Fruit fly (Drosophila melanogaster) whole organism, prepupa: Measurements from ENCODE around the gene Zmynd8.

Experiments
- Blimp-1 ChIP-seq: fragments of 200-800 bp; sonication (Bioruptor generic); optimal IDR thresholded peaks from 3 replicates; lab custom pipeline; 2017; ENCODE audit warnings: missing biosample characterization, missing genetic modification characterization, mild to moderate bottlenecking, moderate library complexity, missing genetic modification reagents
- CG10669 ChIP-seq: fragments of 200-800 bp; sonication (Bioruptor generic); optimal IDR thresholded peaks from 3 replicates; lab custom pipeline; 2018; ENCODE audit warnings: missing biosample characterization, mild to moderate bottlenecking, missing genetic modification characterization, moderate library complexity
- CG11294 ChIP-seq: fragments of 200-800 bp; sonication (Bioruptor generic); IDR thresholded peaks from 2 replicates; pipeline ENCODE4 v1.3.6; 2022; ENCODE audit warnings: missing biosample characterization, missing genetic modification characterization
- CG11902 ChIP-seq: fragments of 200-800 bp; sonication (Bioruptor generic); optimal IDR thresholded peaks from 3 replicates; lab custom pipeline; 2016; ENCODE audit warnings: missing biosample characterization, missing genetic modification characterization
- CG15336 ChIP-seq: fragments of 200-800 bp; sonication (Bioruptor generic); IDR thresholded peaks from 2 replicates; pipeline ENCODE4 v1.3.6; 2022; ENCODE audit warnings: missing biosample characterization, missing genetic modification characterization
- CG1621 ChIP-seq: fragments of 200-800 bp; sonication (Bioruptor generic); optimal IDR thresholded peaks from 3 replicates; lab custom pipeline; 2018; ENCODE audit warnings: missing biosample characterization, mild to moderate bottlenecking, missing genetic modification characterization
- CG16779 ChIP-seq: fragments of 200-800 bp; sonication (Bioruptor generic); optimal IDR thresholded peaks from 3 replicates; lab custom pipeline; 2017; ENCODE audit warnings: missing biosample characterization, mild to moderate bottlenecking, missing genetic modification characterization
- CG3032 ChIP-seq: fragments of 200-800 bp; optimal IDR thresholded peaks from 2 replicates; lab custom pipeline; 2019; ENCODE audit warnings: missing biosample characterization, mild to moderate bottlenecking, missing genetic modification characterization, moderate library complexity
- CG31627 ChIP-seq: fragments of 200-800 bp; sonication (Bioruptor generic); optimal IDR thresholded peaks from 3 replicates; lab custom pipeline; 2016; ENCODE audit warnings: missing biosample characterization, missing genetic modification characterization
- CG32006 ChIP-seq: fragments of 200-800 bp; sonication (Bioruptor generic); optimal IDR thresholded peaks from 3 replicates; lab custom pipeline; 2017; ENCODE audit warnings: missing biosample characterization, mild to moderate bottlenecking, missing genetic modification characterization
- CG34406 ChIP-seq: fragments of 200-800 bp; sonication (Bioruptor generic); optimal IDR thresholded peaks from 3 replicates; lab custom pipeline; 2016; ENCODE audit warnings: missing biosample characterization, missing genetic modification characterization
- CG3919 ChIP-seq: fragments of 200-800 bp; sonication (Bioruptor generic); optimal IDR thresholded peaks from 3 replicates; lab custom pipeline; 2016; ENCODE audit warnings: missing biosample characterization, missing genetic modification characterization
- CG4318 ChIP-seq: fragments of 200-800 bp; sonication (Bioruptor generic); optimal IDR thresholded peaks from 3 replicates; lab custom pipeline; 2017; ENCODE audit warnings: missing biosample characterization, mild to moderate bottlenecking, missing genetic modification characterization
- CG6163 ChIP-seq: fragments of 200-800 bp; sonication (Bioruptor generic); IDR thresholded peaks from 3 replicates; pipeline ENCODE4 v1.3.6; 2022; ENCODE audit warnings: missing biosample characterization, missing genetic modification characterization
- CG6792 ChIP-seq: fragments of 200-800 bp; sonication (Bioruptor generic); optimal IDR thresholded peaks from 3 replicates; lab custom pipeline; 2016; ENCODE audit warnings: missing biosample characterization, missing genetic modification characterization
- CG6808 ChIP-seq: fragments of 200-800 bp; sonication (Bioruptor generic); optimal IDR thresholded peaks from 3 replicates; lab custom pipeline; 2017; ENCODE audit warnings: missing biosample characterization, missing genetic modification characterization, mild to moderate bottlenecking, moderate library complexity, missing genetic modification reagents
- CG6854 ChIP-seq: fragments of 200-800 bp; sonication (Bioruptor generic); optimal IDR thresholded peaks from 2 replicates; lab custom pipeline; 2017; ENCODE audit warnings: missing biosample characterization, mild to moderate bottlenecking, missing genetic modification characterization
- CG8119 ChIP-seq: fragments of 200-800 bp; sonication (Bioruptor generic); IDR thresholded peaks from 3 replicates; pipeline ENCODE4 v1.3.6; 2022; ENCODE audit warnings: missing biosample characterization, missing genetic modification characterization
- CG8632 ChIP-seq: fragments of 200-800 bp; sonication (Bioruptor generic); optimal IDR thresholded peaks from 3 replicates; lab custom pipeline; 2016; ENCODE audit warnings: missing biosample characterization, missing genetic modification characterization
- CG9139 ChIP-seq: fragments of 200-800 bp; sonication (Bioruptor generic); optimal IDR thresholded peaks from 3 replicates; lab custom pipeline; 2017; ENCODE audit warnings: missing biosample characterization, mild to moderate bottlenecking, missing genetic modification characterization
- Eip78C ChIP-seq: fragments of 200-800 bp; sonication (Bioruptor generic); peaks from one replicate; lab custom pipeline; 2016; ENCODE audit warnings: missing biosample characterization, missing genetic modification characterization
- Ets96B ChIP-seq: fragments of 200-800 bp; optimal IDR thresholded peaks from 2 replicates; lab custom pipeline; 2019; ENCODE audit warnings: missing biosample characterization, mild to moderate bottlenecking, missing genetic modification characterization, moderate library complexity
- Gug ChIP-seq: fragments of 200-800 bp; sonication (Bioruptor generic); IDR thresholded peaks from 2 replicates; pipeline ENCODE4 v1.3.6; 2022; ENCODE audit warnings: missing biosample characterization, missing genetic modification characterization
- Hr39 ChIP-seq: fragments of 200-800 bp; sonication (Bioruptor generic); optimal IDR thresholded peaks from 2 replicates; lab custom pipeline; 2016; ENCODE audit warnings: missing biosample characterization, missing genetic modification characterization
- Hr4 ChIP-seq: fragments of 200-800 bp; sonication (Bioruptor generic); optimal IDR thresholded peaks from 3 replicates; lab custom pipeline; 2016; ENCODE audit warnings: missing biosample characterization, missing genetic modification characterization
- Lpt ChIP-seq: fragments of 200-800 bp; sonication (Bioruptor generic); optimal IDR thresholded peaks from 3 replicates; lab custom pipeline; 2016; ENCODE audit warnings: missing biosample characterization, missing genetic modification characterization
- OdsH ChIP-seq: fragments of 200-800 bp; sonication (Bioruptor generic); optimal IDR thresholded peaks from 3 replicates; lab custom pipeline; 2016; ENCODE audit warnings: missing biosample characterization, missing genetic modification characterization
- Smox ChIP-seq: fragments of 200-800 bp; sonication (Bioruptor generic); optimal IDR thresholded peaks from 3 replicates; lab custom pipeline; 2016; ENCODE audit warnings: missing biosample characterization, missing genetic modification characterization
- Sox102F ChIP-seq: fragments of 200-800 bp; sonication (Bioruptor generic); optimal IDR thresholded peaks from 2 replicates; lab custom pipeline; 2016; ENCODE audit warnings: missing biosample characterization, mild to moderate bottlenecking, missing genetic modification characterization
- Sox14 ChIP-seq: fragments of 200-800 bp; sonication (Bioruptor generic); optimal IDR thresholded peaks from 3 replicates; lab custom pipeline; 2016; ENCODE audit warnings: missing biosample characterization, missing genetic modification characterization
- achi ChIP-seq: fragments of 200-800 bp; sonication (Bioruptor generic); optimal IDR thresholded peaks from 3 replicates; lab custom pipeline; 2016; ENCODE audit warnings: missing biosample characterization, missing genetic modification characterization
- acj6 ChIP-seq: fragments of 200-800 bp; sonication (Bioruptor generic); optimal IDR thresholded peaks from 3 replicates; lab custom pipeline; 2016; ENCODE audit warnings: missing biosample characterization, missing genetic modification characterization
- dac ChIP-seq: fragments of 200-800 bp; sonication (Bioruptor generic); optimal IDR thresholded peaks from 2 replicates; lab custom pipeline; 2017; ENCODE audit warnings: missing biosample characterization, mild to moderate bottlenecking, missing genetic modification characterization
- eg ChIP-seq: fragments of 200-800 bp; sonication (Bioruptor generic); IDR thresholded peaks from 3 replicates; pipeline ENCODE4 v1.3.6; 2022; ENCODE audit warnings: missing biosample characterization, missing genetic modification characterization
- esn ChIP-seq: fragments of 200-800 bp; sonication (Bioruptor generic); optimal IDR thresholded peaks from 2 replicates; lab custom pipeline; 2016; ENCODE audit warnings: missing biosample characterization, mild to moderate bottlenecking, missing genetic modification characterization, moderate library complexity
- fkh ChIP-seq: fragments of 200-800 bp; sonication (Bioruptor generic); optimal IDR thresholded peaks from 3 replicates; lab custom pipeline; 2017; ENCODE audit warnings: missing biosample characterization, mild to moderate bottlenecking, missing genetic modification characterization, moderate library complexity
- lz ChIP-seq: fragments of 200-800 bp; sonication (Bioruptor generic); optimal IDR thresholded peaks from 3 replicates; lab custom pipeline; 2016; ENCODE audit warnings: missing biosample characterization, missing genetic modification characterization
- net ChIP-seq: fragments of 200-800 bp; sonication (Bioruptor generic); optimal IDR thresholded peaks from 3 replicates; lab custom pipeline; 2016; ENCODE audit warnings: missing biosample characterization, missing genetic modification characterization
- pdm3 ChIP-seq: fragments of 200-800 bp; sonication (Bioruptor generic); optimal IDR thresholded peaks from 3 replicates; lab custom pipeline; 2016; ENCODE audit warnings: missing biosample characterization, missing genetic modification characterization
- spab ChIP-seq: fragments of 200-800 bp; sonication (Bioruptor generic); optimal IDR thresholded peaks from 2 replicates; lab custom pipeline; 2017; ENCODE audit warnings: missing biosample characterization, mild to moderate bottlenecking, missing genetic modification characterization, missing genetic modification reagents
- ss ChIP-seq, 2 experiments: fragments of 200-800 bp; sonication (Bioruptor generic); optimal IDR thresholded peaks; 2 replicates in 1 of 2; 3 replicates in 1 of 2; lab custom pipeline; 2017 to 2018; ENCODE audit warnings: mild to moderate bottlenecking in 2 of 2, missing biosample characterization in 2 of 2, missing genetic modification characterization in 2 of 2, moderate library complexity in 1 of 2
- svp ChIP-seq: fragments of 200-800 bp; sonication (Bioruptor generic); peaks from one replicate; lab custom pipeline; 2016; ENCODE audit warnings: missing biosample characterization, missing genetic modification characterization

The Zmynd8 gene

dm6 chr3R:31630376-31630775, 38.9 kb upstream of the Zmynd8 start:
- peak; percentile 5 for TF ChIP-seq CG3919 (GFP tag; lab: Kevin White, UChicago)
- TF ChIP-seq svp (GFP tag; lab: Kevin White, UChicago) = peak; percentile 39
- TF ChIP-seq CG1621 (tag; lab: Kevin White, UChicago) = no peak
- peak; percentile 35 for TF ChIP-seq Eip78C
- no peak for TF ChIP-seq Blimp-1 (GFP tag; lab: Kevin White, UChicago)
- TF ChIP-seq Lpt (GFP tag; lab: Kevin White, UChicago) = no peak
- TF ChIP-seq CG8632 (GFP tag; lab: Kevin White, UChicago) = no peak
- no peak for TF ChIP-seq Smox (GFP tag; lab: Kevin White, UChicago)
- no peak for TF ChIP-seq Hr39 (GFP tag; lab: Kevin White, UChicago)
- TF ChIP-seq CG6854 (GFP tag; lab: Kevin White, UChicago) = no peak
- TF ChIP-seq achi = no peak
- TF ChIP-seq fkh (GFP tag; lab: Kevin White, UChicago) = no peak

- TF ChIP-seq Eip78C (peak; percentile 42), achi (no peak), svp (GFP tag; lab: Kevin White, UChicago) (no peak), CG6163 (GFP tag; lab: Robert Waterston, UW) (no peak), Hr39 (GFP tag; lab: Kevin White, UChicago) (no peak), dac (no peak), pdm3 (GFP tag; lab: Kevin White, UChicago) (no peak), CG9139 (GFP tag; lab: Kevin White, UChicago) (no peak), CG11294 (no peak), eg (no peak), lz (GFP tag; lab: Kevin White, UChicago) (no peak), CG16779 (tag; lab: Kevin White, UChicago) (no peak), CG4318 (no peak), CG8632 (GFP tag; lab: Kevin White, UChicago) (no peak), Sox14 (GFP tag; lab: Kevin White, UChicago) (no peak), Ets96B (tag; lab: Kevin White, UChicago) (no peak), CG34406 (GFP tag; lab: Kevin White, UChicago) (no peak), CG11902 (no peak), Hr4 (GFP tag; lab: Kevin White, UChicago) (peak; percentile 41), ss (GFP tag; optimal IDR thresholded peaks at IDR 0.05; lab: Kevin White, UChicago) (no peak), CG6792 (no peak), CG32006 (GFP tag; lab: Kevin White, UChicago) (peak; percentile 30), CG15336 (GFP tag; lab: Robert Waterston, UW) (0 out of 2 replicates have a peak, but pooled peaks have one; percentile 18), esn (GFP tag; lab: Kevin White, UChicago) (no peak), Sox102F (GFP tag; lab: Kevin White, UChicago) (no peak), CG1621 (tag; lab: Kevin White, UChicago) (no peak), acj6 (GFP tag; lab: Kevin White, UChicago) (no peak), CG3032 (no peak), CG31627 (no peak)
These were observed 36.9 kb upstream of the Zmynd8 start for dm6 chr3R:31632316-31632715.

- no peak for TF ChIP-seq dac
- peak; percentile 35; the same call in 1 of the 2 replicates for TF ChIP-seq CG15336 (GFP tag; lab: Robert Waterston, UW)
- TF ChIP-seq spab (GFP tag; lab: Kevin White, UChicago) = no peak
- no peak for TF ChIP-seq achi
- TF ChIP-seq CG6808 = no peak
- peak; percentile 2 for TF ChIP-seq Smox (GFP tag; lab: Kevin White, UChicago)
- TF ChIP-seq CG4318 = no peak
- TF ChIP-seq CG10669 (GFP tag; lab: Kevin White, UChicago) = peak; percentile 3
- peak; percentile 1 for TF ChIP-seq Sox14 (GFP tag; lab: Kevin White, UChicago)
- TF ChIP-seq Eip78C = peak; percentile 36
- peak; percentile 12 for TF ChIP-seq Hr39 (GFP tag; lab: Kevin White, UChicago)
- peak; percentile 10 for TF ChIP-seq CG32006 (GFP tag; lab: Kevin White, UChicago)
- TF ChIP-seq pdm3 (GFP tag; lab: Kevin White, UChicago) = peak; percentile 3
- TF ChIP-seq CG3919 (GFP tag; lab: Kevin White, UChicago) = peak; percentile 13
- no peak for TF ChIP-seq net (GFP tag; lab: Kevin White, UChicago)
- TF ChIP-seq OdsH (GFP tag; lab: Kevin White, UChicago) = peak; percentile 26
- no peak for TF ChIP-seq acj6 (GFP tag; lab: Kevin White, UChicago)
- no peak for TF ChIP-seq CG8119 (GFP tag; lab: Robert Waterston, UW)
- peak; percentile 1 for TF ChIP-seq Hr4 (GFP tag; lab: Kevin White, UChicago)
- TF ChIP-seq CG1621 (tag; lab: Kevin White, UChicago) = no peak
- TF ChIP-seq Gug (GFP tag; lab: Robert Waterston, UW) = no peak
These were observed 32.8 kb upstream of the Zmynd8 start for dm6 chr3R:31636501-31636900.
